Worm (Caenorhabditis elegans): ENCODE data around the gene F44E7.3.

Gene F44E7.3

DNA sequence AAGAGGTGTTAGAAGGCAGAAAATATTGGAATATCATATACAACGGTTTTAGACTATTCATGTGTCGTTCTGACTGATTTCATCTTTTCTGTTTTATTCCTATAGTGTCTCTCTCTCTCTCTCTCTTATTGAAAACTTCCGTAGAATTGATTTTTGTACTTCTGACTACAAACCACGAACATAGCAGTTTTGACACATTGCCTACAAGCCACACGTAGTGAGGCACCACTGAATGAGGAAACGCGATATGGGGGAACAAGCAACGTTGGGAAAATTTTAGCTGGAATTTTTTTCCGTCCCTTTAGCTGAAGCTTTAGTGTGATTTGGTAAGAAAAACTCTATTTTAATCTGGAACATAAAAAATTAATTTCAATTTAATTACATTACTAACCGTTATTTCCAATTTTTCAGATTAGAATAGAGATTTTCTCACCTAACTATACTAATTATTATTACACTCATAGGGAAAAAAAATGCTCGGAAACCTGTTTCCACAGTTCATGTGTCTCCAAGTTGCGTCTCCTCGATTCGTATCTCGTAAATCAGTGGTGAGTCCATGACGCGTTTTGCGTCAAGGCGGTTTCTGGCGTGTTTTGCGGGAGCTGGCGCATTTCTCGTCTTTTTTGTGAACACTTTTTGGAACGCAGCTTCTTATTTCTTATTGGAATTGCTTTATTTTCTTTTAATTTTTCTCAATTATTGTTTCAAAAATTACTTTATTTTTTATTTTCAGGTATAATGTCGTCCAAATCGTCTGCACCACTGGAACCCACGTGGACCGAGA is 18.9 kb downstream of the F44E7.3 start, which contains the start of the genes nhr-142 and F44E7.9 (continued):
- TF ChIP-seq F57A8.1 (GFP tag; optimal IDR thresholded peaks at IDR 0.05) (no peak), hlh-12 (tag; optimal IDR thresholded peaks at IDR 0.05) (no peak), dox-1 (GFP tag; IDR thresholded peaks at IDR 0.05) (peak; percentile 95), lsl-1 (GFP tag; optimal IDR thresholded peaks at IDR 0.05) (peak; percentile 73), ztf-6 (GFP tag; IDR thresholded peaks at IDR 0.05) (no peak), snpc-1.3 (tag; optimal IDR thresholded peaks at IDR 0.05; ENCODE audit: insufficient read depth) (no peak), C17E4.6 (GFP tag; IDR thresholded peaks at IDR 0.05) (0 out of 2 replicates have a peak, but pooled peaks have one; percentile 22), hlh-26 (GFP tag; conservative IDR thresholded peaks at IDR 0.05) (no peak), sptf-2 (GFP tag; optimal IDR thresholded peaks at IDR 0.05) (no peak), dpff-1 (tag; optimal IDR thresholded peaks at IDR 0.05) (no peak), akir-1 (GFP tag; optimal IDR thresholded peaks at IDR 0.05) (no peak), egl-18 (GFP tag; IDR thresholded peaks at IDR 0.05) (no peak), F10E7.11 (tag; optimal IDR thresholded peaks at IDR 0.05) (no peak), xnd-1 (tag; optimal IDR thresholded peaks at IDR 0.05) (peak; percentile 53)

DNA sequence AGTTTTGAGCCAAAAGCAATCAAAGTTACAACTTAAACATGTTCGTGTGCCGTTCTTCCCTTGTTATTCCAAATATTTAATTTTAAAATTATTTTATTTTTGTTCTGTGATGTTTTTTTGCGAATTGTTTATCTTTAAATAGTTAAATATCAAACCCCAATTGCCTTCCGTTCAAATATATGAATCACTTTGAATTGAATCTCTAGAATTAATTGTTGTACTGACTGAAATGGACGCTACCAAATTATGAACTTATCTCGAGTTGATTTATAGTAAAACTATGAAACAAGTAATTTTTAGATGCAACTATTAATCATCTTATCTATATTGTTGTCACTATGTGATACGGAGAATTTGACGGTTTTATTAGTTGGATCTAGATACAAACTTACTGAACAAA is 20.3 kb downstream of the F44E7.3 start, which contains the start of gene ZC250.2:
ZC250.2 (plus strand) TSS at position 301 of the 400 bp plus-strand sequence.
- TF ChIP-seq ekl-4 (GFP tag; IDR thresholded peaks at IDR 0.05) = no peak
- TF ChIP-seq hsf-1 (GFP tag; IDR thresholded peaks at IDR 0.05) = 0 out of 2 replicates have a peak, but pooled peaks have one; percentile 27
- TF ChIP-seq F57C9.4 (tag; optimal IDR thresholded peaks at IDR 0.05) = no peak
- no peak for TF ChIP-seq Y53G8AR.9 (GFP tag; conservative IDR thresholded peaks at IDR 0.05)

DNA sequence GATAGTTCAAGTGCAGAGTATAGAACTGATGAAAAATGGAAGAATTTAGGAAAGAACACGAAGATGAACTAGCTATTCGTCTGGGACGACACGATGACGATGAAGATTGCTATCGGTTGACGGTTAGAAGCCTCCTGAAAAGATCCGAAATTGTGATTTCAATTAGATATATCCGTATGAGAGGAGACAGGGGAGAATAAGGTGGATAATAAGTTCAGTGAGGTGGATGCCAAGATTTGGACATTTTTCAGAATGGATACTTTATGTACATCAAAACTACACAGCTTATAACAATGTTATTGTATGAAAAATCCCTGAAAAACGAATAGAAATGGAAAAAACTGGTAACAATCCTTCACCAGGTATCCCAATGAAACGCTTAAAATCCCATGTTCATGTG is 26.4 kb downstream of the F44E7.3 start, which contains the start of gene nstp-3:
nstp-3 (minus strand) TSS at position 101 of the 400 bp plus-strand sequence.
- no peak for TF ChIP-seq ceh-91 (GFP tag; IDR thresholded peaks at IDR 0.05)
- no peak for TF ChIP-seq lin-35 (GFP tag; optimal IDR thresholded peaks at IDR 0.05)
- no peak for TF ChIP-seq ztf-3 (GFP tag; optimal IDR thresholded peaks at IDR 0.05)
- no peak for TF ChIP-seq somi-1 (GFP tag; optimal IDR thresholded peaks at IDR 0.05)
- no peak for TF ChIP-seq zim-3 (tag; optimal IDR thresholded peaks at IDR 0.05)
- TF ChIP-seq ztf-26 (tag; optimal IDR thresholded peaks at IDR 0.05) = no peak
- TF ChIP-seq ceh-79 (tag; optimal IDR thresholded peaks at IDR 0.05) = no peak
- no peak for TF ChIP-seq egrh-3 (GFP tag; IDR thresholded peaks at IDR 0.05)
- no peak for TF ChIP-seq zfh-2 (GFP tag; conservative IDR thresholded peaks at IDR 0.05)
- no peak for TF ChIP-seq K11D2.4 (GFP tag; IDR thresholded peaks at IDR 0.05)
- TF ChIP-seq ztf-22 (GFP tag; optimal IDR thresholded peaks at IDR 0.05) = no peak
- TF ChIP-seq egl-18 (GFP tag; IDR thresholded peaks at IDR 0.05) = no peak
- TF ChIP-seq rcor-1 (GFP tag; IDR thresholded peaks at IDR 0.05) = no peak
- TF ChIP-seq ceh-27 (GFP tag; optimal IDR thresholded peaks at IDR 0.05) = no peak
- TF ChIP-seq Y53F4B.3 (GFP tag; IDR thresholded peaks at IDR 0.05) = no peak
- TF ChIP-seq nfyb-1 (GFP tag; IDR thresholded peaks at IDR 0.05) = no peak
- no peak for TF ChIP-seq ztf-6 (GFP tag; IDR thresholded peaks at IDR 0.05)
- TF ChIP-seq cebp-1 (GFP tag; IDR thresholded peaks at IDR 0.05) = no peak
- TF ChIP-seq cebp-1 (tag; optimal IDR thresholded peaks at IDR 0.05) = no peak
- TF ChIP-seq egl-44 (GFP tag; IDR thresholded peaks at IDR 0.05) = no peak
- no peak for TF ChIP-seq dox-1 (GFP tag; IDR thresholded peaks at IDR 0.05)
